1 fruit fly cellular context compared by ENCODE assay signal in the genomic region with DNA sequence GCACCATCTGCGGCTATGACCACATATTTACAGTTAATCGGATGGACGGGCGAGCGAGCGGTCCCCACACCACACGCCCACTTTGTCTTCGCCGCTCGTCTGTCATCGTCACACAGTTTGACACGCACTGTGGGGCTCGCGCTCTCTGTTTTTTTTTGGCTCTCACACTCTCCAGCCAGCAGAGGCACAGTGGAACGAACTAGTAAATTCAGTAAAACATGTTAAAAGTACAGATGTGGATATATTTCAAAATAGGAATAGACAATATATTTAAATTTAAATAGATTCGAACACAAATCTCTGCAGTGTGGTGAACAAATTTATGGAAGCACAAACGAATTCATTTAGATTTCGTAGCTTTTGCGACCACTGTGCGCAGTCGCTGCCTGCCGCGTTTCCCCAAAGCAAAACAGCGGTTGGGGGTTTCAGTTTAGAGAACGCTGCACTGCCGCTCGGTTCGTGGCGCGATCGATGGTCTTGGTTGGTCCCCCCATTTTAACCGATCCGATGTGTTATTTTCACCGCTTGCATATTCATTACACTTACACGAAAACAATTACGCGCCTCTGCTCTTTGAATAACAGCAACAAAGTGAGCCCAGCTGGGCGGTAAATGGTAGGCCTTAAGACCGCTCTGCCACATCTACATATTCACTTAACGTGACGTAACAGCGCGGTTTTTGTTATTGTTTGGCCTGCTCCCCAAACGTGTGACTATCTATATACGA.
A peak's percentile ranks its signal among the peaks of the same experiment; 100 is the strongest.
TF ChIP-seq lines count a peak whose summit lies in the region.

No protein-coding gene starts in this region.

TF ChIP-seq in whole organism, embryonic, 481 proteins besides CTCF, POLR2A, EP300 and RAD21 (continued from another document and continues in another):
- TF ChIP-seq Ada2b (GFP tag; IDR thresholded peaks at IDR 0.05; lab: Robert Waterston, UW) (peak; percentile 99), CG17361 (GFP tag; IDR thresholded peaks at IDR 0.05; lab: Robert Waterston, UW) (peak; percentile 95), caup (GFP tag; optimal IDR thresholded peaks at IDR 0.05; lab: Kevin White, UChicago; ENCODE audit: severe bottlenecking) (peak; percentile 98), CG34422 (GFP tag; IDR thresholded peaks at IDR 0.05; lab: Robert Waterston, UW) (peak; percentile 99), stwl (tag; optimal IDR thresholded peaks at IDR 0.05; lab: Kevin White, UChicago) (peak; percentile 68), HmgD (GFP tag; optimal IDR thresholded peaks at IDR 0.05; lab: Kevin White, UChicago) (peak; percentile 80), yki (optimal IDR thresholded peaks at IDR 0.05; lab: Kevin White, UChicago) (no peak), CG31441 (GFP tag; IDR thresholded peaks at IDR 0.05; lab: Robert Waterston, UW) (peak; percentile 96), salm (tag; optimal IDR thresholded peaks at IDR 0.05; lab: Kevin White, UChicago) (peak; percentile 98), sqz (GFP tag; optimal IDR thresholded peaks at IDR 0.05; lab: Kevin White, UChicago) (peak; percentile 99), CG6272 (GFP tag; IDR thresholded peaks at IDR 0.05; lab: Robert Waterston, UW) (peak; percentile 97), H2.0 (GFP tag; IDR thresholded peaks at IDR 0.05; lab: Robert Waterston, UW) (peak; percentile 98), CG9727 (GFP tag; optimal IDR thresholded peaks at IDR 0.05; lab: Kevin White, UChicago) (peak; percentile 98), Rx (GFP tag; IDR thresholded peaks at IDR 0.05; lab: Robert Waterston, UW) (peak; percentile 98), CG4854 (GFP tag; optimal IDR thresholded peaks at IDR 0.05; lab: Kevin White, UChicago) (peak; percentile 97), CG17912 (GFP tag; optimal IDR thresholded peaks at IDR 0.05; lab: Kevin White, UChicago) (peak; percentile 93), PHDP (tag; optimal IDR thresholded peaks at IDR 0.05; lab: Kevin White, UChicago) (peak; percentile 99), CG2120 (GFP tag; optimal IDR thresholded peaks at IDR 0.05; lab: Kevin White, UChicago) (peak; percentile 99), kah (GFP tag; optimal IDR thresholded peaks at IDR 0.05; lab: Kevin White, UChicago) (peak; percentile 96), ase (GFP tag; IDR thresholded peaks at IDR 0.05; lab: Robert Waterston, UW) (peak; percentile 98), ken (GFP tag; IDR thresholded peaks at IDR 0.05; lab: Robert Waterston, UW) (peak; percentile 99), lilli (GFP tag; optimal IDR thresholded peaks at IDR 0.05; lab: Kevin White, UChicago) (peak; percentile 99), Dbx (GFP tag; IDR thresholded peaks at IDR 0.05; lab: Robert Waterston, UW) (peak; percentile 99), pita (GFP tag; optimal IDR thresholded peaks at IDR 0.05; lab: Kevin White, UChicago) (no peak), CG17829 (tag; optimal IDR thresholded peaks at IDR 0.05; lab: Kevin White, UChicago) (peak; percentile 98), eyg (GFP tag; optimal IDR thresholded peaks at IDR 0.05; lab: Kevin White, UChicago) (peak; percentile 92), jumu (GFP tag; optimal IDR thresholded peaks at IDR 0.05; lab: Kevin White, UChicago) (peak; percentile 95), Abd-B (GFP tag; optimal IDR thresholded peaks at IDR 0.05; lab: Kevin White, UChicago) (peak; percentile 96), Taf1 (GFP tag; IDR thresholded peaks at IDR 0.05; lab: Robert Waterston, UW) (peak; percentile 97), CG1529 (GFP tag; optimal IDR thresholded peaks at IDR 0.05; lab: Kevin White, UChicago) (peak; percentile 98), vnd (GFP tag; IDR thresholded peaks at IDR 0.05; lab: Robert Waterston, UW; ENCODE audit: partially characterized antibody) (peak; percentile 83), CG1792 (GFP tag; optimal IDR thresholded peaks at IDR 0.05; lab: Kevin White, UChicago) (peak; percentile 90), CG17612 (GFP tag; IDR thresholded peaks at IDR 0.05; lab: Robert Waterston, UW) (peak; percentile 97), Hsf (GFP tag; optimal IDR thresholded peaks at IDR 0.05; lab: Kevin White, UChicago) (peak; percentile 98), CG10209 (GFP tag; optimal IDR thresholded peaks at IDR 0.05; lab: Kevin White, UChicago) (peak; percentile 98), Aef1 (GFP tag; IDR thresholded peaks at IDR 0.05; lab: Robert Waterston, UW) (peak; percentile 98), CG10654 (GFP tag; optimal IDR thresholded peaks at IDR 0.05; lab: Kevin White, UChicago) (peak; percentile 97), Sox100B (GFP tag; optimal IDR thresholded peaks at IDR 0.05; lab: Kevin White, UChicago) (peak; percentile 97), MTF-1 (GFP tag; optimal IDR thresholded peaks at IDR 0.05; lab: Kevin White, UChicago; ENCODE audit: borderline replicate concordance) (peak; percentile 97), Dip3 (GFP tag; optimal IDR thresholded peaks at IDR 0.05; lab: Kevin White, UChicago) (peak; percentile 97), sc (optimal IDR thresholded peaks at IDR 0.05; lab: Kevin White, UChicago) (no peak), sc (GFP tag; optimal IDR thresholded peaks at IDR 0.05; lab: Kevin White, UChicago) (peak; percentile 97), CG4282 (GFP tag; optimal IDR thresholded peaks at IDR 0.05; lab: Kevin White, UChicago) (peak; percentile 96), onecut (GFP tag; IDR thresholded peaks at IDR 0.05; lab: Robert Waterston, UW) (peak; percentile 96), gem (tag; optimal IDR thresholded peaks at IDR 0.05; lab: Kevin White, UChicago) (peak; percentile 99), Oli (tag; optimal IDR thresholded peaks at IDR 0.05; lab: Kevin White, UChicago) (peak; percentile 99), CG9932 (GFP tag; IDR thresholded peaks at IDR 0.05; lab: Robert Waterston, UW) (peak; percentile 99), Hmr (GFP tag; optimal IDR thresholded peaks at IDR 0.05; lab: Kevin White, UChicago) (peak; percentile 99), Sox102F (GFP tag; optimal IDR thresholded peaks at IDR 0.05; lab: Kevin White, UChicago) (peak; percentile 99), Hey (tag; optimal IDR thresholded peaks at IDR 0.05; lab: Kevin White, UChicago) (peak; percentile 89), jigr1 (GFP tag; IDR thresholded peaks at IDR 0.05; lab: Robert Waterston, UW) (peak; percentile 93), CG11723 (GFP tag; optimal IDR thresholded peaks at IDR 0.05; lab: Kevin White, UChicago) (peak; percentile 98), otp (GFP tag; IDR thresholded peaks at IDR 0.05; lab: Robert Waterston, UW) (peak; percentile 99), CG12155 (GFP tag; optimal IDR thresholded peaks at IDR 0.05; lab: Kevin White, UChicago) (peak; percentile 97), wor (GFP tag; IDR thresholded peaks at IDR 0.05; lab: Robert Waterston, UW) (peak; percentile 97), sens (GFP tag; lab: Kevin White, UChicago) (peak; percentile 100), HLH4C (GFP tag; IDR thresholded peaks at IDR 0.05; lab: Robert Waterston, UW; ENCODE audit: partially characterized antibody) (peak; percentile 80), ftz-f1 (GFP tag; optimal IDR thresholded peaks at IDR 0.05; lab: Kevin White, UChicago) (peak; percentile 94), CG6791 (GFP tag; IDR thresholded peaks at IDR 0.05; lab: Robert Waterston, UW; ENCODE audit: partially characterized antibody) (peak; percentile 80; the same call in 2 of the 3 replicates), Hand (GFP tag; optimal IDR thresholded peaks at IDR 0.05; lab: Kevin White, UChicago) (peak; percentile 99), Bdp1 (GFP tag; optimal IDR thresholded peaks at IDR 0.05; lab: Kevin White, UChicago) (peak; percentile 92), CG1233 (GFP tag; optimal IDR thresholded peaks at IDR 0.05; lab: Kevin White, UChicago) (peak; percentile 97), CG9817 (tag; optimal IDR thresholded peaks at IDR 0.05; lab: Kevin White, UChicago) (peak; percentile 97), tll (GFP tag; optimal IDR thresholded peaks at IDR 0.05; lab: Kevin White, UChicago) (peak in 1 of 2 experiments; percentile 30), CG3847 (GFP tag; IDR thresholded peaks at IDR 0.05; lab: Robert Waterston, UW) (peak; percentile 99), CG15514 (GFP tag; optimal IDR thresholded peaks at IDR 0.05; lab: Kevin White, UChicago) (peak; percentile 95), zf30C (GFP tag; optimal IDR thresholded peaks at IDR 0.05; lab: Kevin White, UChicago) (peak; percentile 44), HLH3B (GFP tag; IDR thresholded peaks at IDR 0.05; lab: Robert Waterston, UW) (peak; percentile 99), dysf (GFP tag; IDR thresholded peaks at IDR 0.05; lab: Robert Waterston, UW) (peak; percentile 99), CG10979 (tag; optimal IDR thresholded peaks at IDR 0.05; lab: Kevin White, UChicago) (peak; percentile 98), Chrac-16 (GFP tag; optimal IDR thresholded peaks at IDR 0.05; lab: Kevin White, UChicago) (peak; percentile 99), ab (GFP tag; optimal IDR thresholded peaks at IDR 0.05; lab: Kevin White, UChicago) (peak; percentile 86), CG34376 (GFP tag; optimal IDR thresholded peaks at IDR 0.05; lab: Kevin White, UChicago) (peak; percentile 99), croc (GFP tag; conservative IDR thresholded peaks at IDR 0.05; lab: Robert Waterston, UW) (peak; percentile 96), lola (GFP tag; optimal IDR thresholded peaks at IDR 0.05; lab: Kevin White, UChicago) (peak in 1 of 3 experiments; percentile 94), CG13287 (GFP tag; IDR thresholded peaks at IDR 0.05; lab: Robert Waterston, UW; ENCODE audit: partially characterized antibody) (peak; percentile 85), grn (GFP tag; optimal IDR thresholded peaks at IDR 0.05; lab: Kevin White, UChicago) (peak; percentile 90), CG6254 (GFP tag; optimal IDR thresholded peaks at IDR 0.05; lab: Kevin White, UChicago) (peak; percentile 97), CG8388 (GFP tag; optimal IDR thresholded peaks at IDR 0.05; lab: Kevin White, UChicago) (peak; percentile 98), dati (GFP tag; IDR thresholded peaks at IDR 0.05; lab: Robert Waterston, UW) (peak; percentile 96), unpg (GFP tag; optimal IDR thresholded peaks at IDR 0.05; lab: Kevin White, UChicago) (peak; percentile 99), Max (GFP tag; optimal IDR thresholded peaks at IDR 0.05; lab: Kevin White, UChicago) (peak; percentile 99), C15 (GFP tag; IDR thresholded peaks at IDR 0.05; lab: Robert Waterston, UW) (peak; percentile 96), CG31365 (tag; optimal IDR thresholded peaks at IDR 0.05; lab: Kevin White, UChicago) (peak; percentile 93), Jarid2 (GFP tag; optimal IDR thresholded peaks at IDR 0.05; lab: Kevin White, UChicago) (peak; percentile 89), bbx (GFP tag; IDR thresholded peaks at IDR 0.05; lab: Robert Waterston, UW; ENCODE audit: partially characterized antibody) (peak; percentile 79), CG18262 (tag; optimal IDR thresholded peaks at IDR 0.05; lab: Kevin White, UChicago) (peak; percentile 97), CG14965 (GFP tag; optimal IDR thresholded peaks at IDR 0.05; lab: Kevin White, UChicago; ENCODE audit: borderline replicate concordance) (peak; percentile 72), CG7987 (GFP tag; optimal IDR thresholded peaks at IDR 0.05; lab: Kevin White, UChicago) (peak; percentile 98), CG2116 (GFP tag; optimal IDR thresholded peaks at IDR 0.05; lab: Kevin White, UChicago) (peak; percentile 89), h (optimal IDR thresholded peaks at IDR 0.05; lab: Kevin White, UChicago) (no peak), bsh (GFP tag; optimal IDR thresholded peaks at IDR 0.05; lab: Kevin White, UChicago) (peak; percentile 98 to 99), az2 (GFP tag; optimal IDR thresholded peaks at IDR 0.05; lab: Kevin White, UChicago) (peak; percentile 99), CG11085 (GFP tag; IDR thresholded peaks at IDR 0.05; lab: Robert Waterston, UW) (peak; percentile 96), cg (GFP tag; optimal IDR thresholded peaks at IDR 0.05; lab: Kevin White, UChicago) (peak; percentile 72), CG9609 (GFP tag; optimal IDR thresholded peaks at IDR 0.05; lab: Kevin White, UChicago) (peak; percentile 95), ap (GFP tag; IDR thresholded peaks at IDR 0.05; lab: Robert Waterston, UW) (peak; percentile 97), tx (GFP tag; optimal IDR thresholded peaks at IDR 0.05; lab: Kevin White, UChicago) (peak; percentile 96), odd (GFP tag; optimal IDR thresholded peaks at IDR 0.05; lab: Kevin White, UChicago) (peak; percentile 98), crc (GFP tag; optimal IDR thresholded peaks at IDR 0.05; lab: Kevin White, UChicago) (peak; percentile 92), Awh (GFP tag; IDR thresholded peaks at IDR 0.05; lab: Robert Waterston, UW) (peak; percentile 99), Myb (GFP tag; optimal IDR thresholded peaks at IDR 0.05; lab: Kevin White, UChicago) (peak; percentile 85), her (GFP tag; optimal IDR thresholded peaks at IDR 0.05; lab: Kevin White, UChicago) (peak; percentile 89), ato (GFP tag; IDR thresholded peaks at IDR 0.05; lab: Robert Waterston, UW; ENCODE audit: partially characterized antibody) (no peak), gcm2 (GFP tag; optimal IDR thresholded peaks at IDR 0.05; lab: Kevin White, UChicago) (peak; percentile 97), oc (tag; optimal IDR thresholded peaks at IDR 0.05; lab: Kevin White, UChicago) (peak; percentile 99), CG34224 (GFP tag; IDR thresholded peaks at IDR 0.05; lab: Robert Waterston, UW; ENCODE audit: partially characterized antibody) (peak; percentile 76), CG3407 (GFP tag; optimal IDR thresholded peaks at IDR 0.05; lab: Kevin White, UChicago) (peak; percentile 97), NFAT (GFP tag; IDR thresholded peaks at IDR 0.05; lab: Robert Waterston, UW) (peak; percentile 98), CG15011 (GFP tag; optimal IDR thresholded peaks at IDR 0.05; lab: Kevin White, UChicago) (peak; percentile 95), CG3838 (GFP tag; optimal IDR thresholded peaks at IDR 0.05; lab: Kevin White, UChicago) (peak; percentile 96), D (optimal IDR thresholded peaks at IDR 0.05; lab: Kevin White, UChicago) (no peak), D (GFP tag; optimal IDR thresholded peaks at IDR 0.05; lab: Kevin White, UChicago) (peak; percentile 98), esg (GFP tag; conservative IDR thresholded peaks at IDR 0.05; lab: Robert Waterston, UW) (peak; percentile 98), peb (GFP tag; IDR thresholded peaks at IDR 0.05; lab: Robert Waterston, UW) (peak; percentile 96), CG18599 (GFP tag; optimal IDR thresholded peaks at IDR 0.05; lab: Kevin White, UChicago) (peak; percentile 100), Sry-δ (GFP tag; optimal IDR thresholded peaks at IDR 0.05; lab: Kevin White, UChicago) (peak; percentile 57), CG2712 (tag; optimal IDR thresholded peaks at IDR 0.05; lab: Kevin White, UChicago) (peak; percentile 98), sisA (GFP tag; IDR thresholded peaks at IDR 0.05; lab: Robert Waterston, UW) (peak; percentile 98), Dip2 (GFP tag; IDR thresholded peaks at IDR 0.05; lab: Robert Waterston, UW) (peak; percentile 72), CG11456 (GFP tag; IDR thresholded peaks at IDR 0.05; lab: Robert Waterston, UW) (peak; percentile 98)
